Worm (Caenorhabditis elegans) whole organism, L4 larva: ENCODE data around the gene ZK637.12.
A peak's percentile ranks its signal among the peaks of the same experiment; 100 is the strongest.

ENCODE experiments used
- F49E8.2 ChIP-seq: sonication (generic microtip); optimal IDR thresholded peaks from 2 replicates; lab custom pipeline; 2016; ENCODE audit warnings: missing compliant biosample characterization, mild to moderate bottlenecking, missing genetic modification characterization, borderline replicate concordance
- Y105C5A.15 ChIP-seq: fragments of 200-800 bp; sonication (Bioruptor generic); IDR thresholded peaks from 2 replicates; pipeline ENCODE4 v1.3.6; 2022; ENCODE audit warnings: missing genetic modification characterization, missing compliant biosample characterization
- aly-2 ChIP-seq: sonication (generic microtip); optimal IDR thresholded peaks from 2 replicates; lab custom pipeline; 2018; ENCODE audit warnings: missing biosample characterization, missing genetic modification characterization
- ceh-82 ChIP-seq: sonication (generic microtip); optimal IDR thresholded peaks from 2 replicates; lab custom pipeline; 2017; ENCODE audit warnings: missing biosample characterization, missing genetic modification characterization
- daf-12 ChIP-seq: fragments of 150-350 bp; optimal IDR thresholded peaks from 2 replicates; lab custom pipeline; 2014; ENCODE audit warnings: missing biosample characterization, missing genetic modification reagents, missing genetic modification characterization
- dmd-6 ChIP-seq: fragments of 200-800 bp; sonication (Bioruptor generic); IDR thresholded peaks from 2 replicates; pipeline ENCODE4 v1.3.6; 2022; ENCODE audit warnings: missing genetic modification reagents, missing genetic modification characterization, missing compliant biosample characterization
- fkh-10 ChIP-seq: fragments of 150-350 bp; optimal IDR thresholded peaks from 2 replicates; lab custom pipeline; 2014; ENCODE audit warnings: missing biosample characterization, missing genetic modification reagents, missing genetic modification characterization
- hlh-11 ChIP-seq: fragments of 200-800 bp; sonication (Bioruptor generic); optimal IDR thresholded peaks from 2 replicates; lab custom pipeline; 2018; ENCODE audit warnings: mild to moderate bottlenecking, missing genetic modification characterization, missing compliant biosample characterization
- jun-1 ChIP-seq: fragments of 150-350 bp; optimal IDR thresholded peaks from 2 replicates; lab custom pipeline; 2014; ENCODE audit warnings: missing biosample characterization, missing genetic modification reagents, missing genetic modification characterization
- lir-3 ChIP-seq: sonication (generic microtip); optimal IDR thresholded peaks from 2 replicates; lab custom pipeline; 2016; ENCODE audit warnings: mild to moderate bottlenecking, missing genetic modification characterization, missing compliant biosample characterization
- mdl-1 ChIP-seq, 2 experiments: fragments of 150-350 bp in 1 of 2; sonication (generic microtip) in 1 of 2; optimal IDR thresholded peaks; 2 replicates each; lab custom pipeline; 2014 to 2017; ENCODE audit warnings: missing biosample characterization in 2 of 2, missing genetic modification characterization in 2 of 2
- nhr-11 ChIP-seq: fragments of 150-350 bp; optimal IDR thresholded peaks from 2 replicates; lab custom pipeline; 2014; ENCODE audit warnings: missing biosample characterization, missing genetic modification characterization
- pha-4 ChIP-seq, 2 experiments: fragments of 150-350 bp in 1 of 2; fragments of 200-800 bp in 1 of 2; sonication (Bioruptor generic) in 1 of 2; IDR thresholded peaks in 1 of 2; optimal IDR thresholded peaks in 1 of 2; 2 replicates each; pipeline versions ENCODE4 v1.3.6 to Lab custom; 2014 to 2022; ENCODE audit warnings: missing genetic modification characterization in 2 of 2, missing genetic modification reagents in 2 of 2, missing biosample characterization in 1 of 2, missing compliant biosample characterization in 1 of 2
- zip-11 ChIP-seq: fragments of 200-800 bp; sonication (Bioruptor generic); IDR thresholded peaks from 2 replicates; pipeline ENCODE4 v1.3.6; 2022; ENCODE audit warnings: missing genetic modification characterization, missing compliant biosample characterization

DNA sequence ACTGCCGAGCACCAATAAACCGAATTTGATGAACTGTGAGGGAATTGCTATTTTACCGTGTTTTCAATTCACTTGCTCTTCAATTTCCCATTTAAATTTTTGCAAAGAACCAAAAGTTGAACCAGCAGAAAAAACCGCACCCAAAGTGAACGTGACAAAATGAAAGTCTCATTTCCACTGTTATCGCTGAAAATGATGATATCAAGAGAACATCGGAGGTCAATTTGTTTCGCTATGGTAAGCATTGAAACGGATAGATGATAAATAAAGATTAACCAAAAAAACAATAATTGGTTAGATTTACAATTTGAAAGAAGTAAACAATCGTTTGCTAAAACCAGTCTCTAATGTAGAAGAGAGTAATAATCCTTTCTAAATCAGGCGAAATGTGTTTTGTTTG lies 1.5 kb downstream of the ZK637.12 start:
- no peak for TF ChIP-seq fkh-10
- TF ChIP-seq Y105C5A.15 (GFP tag; lab: Robert Waterston, UW) = no peak
- TF ChIP-seq aly-2 (tag; lab: Kevin White, UChicago) = no peak
- TF ChIP-seq lir-3 = no peak
- no peak for TF ChIP-seq hlh-11 (tag; lab: Kevin White, UChicago)
- TF ChIP-seq F49E8.2 (tag; lab: Kevin White, UChicago) = no peak
- no peak for TF ChIP-seq nhr-11
- TF ChIP-seq daf-12 (tag; lab: Kevin White, UChicago) = no peak
- no peak for TF ChIP-seq mdl-1 (tag; optimal IDR thresholded peaks at IDR 0.05; lab: Kevin White, UChicago)
- TF ChIP-seq dmd-6 (GFP tag; lab: Robert Waterston, UW) = peak; percentile 60
- no peak for TF ChIP-seq ceh-82 (tag; lab: Kevin White, UChicago)
- TF ChIP-seq pha-4 (GFP tag; IDR thresholded peaks at IDR 0.05; lab: Robert Waterston, UW) = no peak
- TF ChIP-seq pha-4 (tag; optimal IDR thresholded peaks at IDR 0.05; lab: Kevin White, UChicago) = no peak
- no peak for TF ChIP-seq jun-1 (tag; lab: Kevin White, UChicago)
- no peak for TF ChIP-seq zip-11 (GFP tag; lab: Robert Waterston, UW)
